Worm (Caenorhabditis elegans) whole organism, early embryonic: ENCODE measurements around the gene T24B8.7.

Source experiments
- F13C5.2 ChIP-seq: sonication (generic microtip); optimal IDR thresholded peaks from 2 replicates; lab custom pipeline; 2017; ENCODE audit warnings: mild to moderate bottlenecking, missing genetic modification characterization, inconsistent platforms, missing compliant biosample characterization
- aly-1 ChIP-seq: sonication (generic microtip); optimal IDR thresholded peaks from 2 replicates; lab custom pipeline; 2016; ENCODE audit warnings: missing genetic modification characterization, missing compliant biosample characterization
- ama-1 ChIP-seq: fragments of 150-350 bp; optimal IDR thresholded peaks from 2 replicates; lab custom pipeline; 2014
- ceh-36 ChIP-seq: sonication (generic microtip); optimal IDR thresholded peaks from 2 replicates; lab custom pipeline; 2016; ENCODE audit warnings: missing genetic modification characterization, inconsistent platforms, missing compliant biosample characterization
- ets-7 ChIP-seq: sonication (generic microtip); optimal IDR thresholded peaks from 2 replicates; lab custom pipeline; 2016; ENCODE audit warnings: missing genotype, missing genetic modification characterization, missing compliant biosample characterization
- flt-1 ChIP-seq: fragments of 200-800 bp; sonication (Bioruptor generic); IDR thresholded peaks from 2 replicates; pipeline ENCODE4 v1.3.6; 2022; ENCODE audit warnings: missing genetic modification characterization, missing compliant biosample characterization
- hnd-1 ChIP-seq: sonication (generic microtip); optimal IDR thresholded peaks from 2 replicates; lab custom pipeline; 2016; ENCODE audit warnings: missing genetic modification characterization, missing compliant biosample characterization
- pes-1 ChIP-seq: fragments of 200-800 bp; sonication (Bioruptor generic); IDR thresholded peaks from 2 replicates; pipeline ENCODE4 v1.3.6; 2022; ENCODE audit warnings: missing genetic modification reagents, missing genetic modification characterization, missing compliant biosample characterization
- scrt-1 ChIP-seq: fragments of 200-800 bp; sonication (Bioruptor generic); IDR thresholded peaks from 2 replicates; pipeline ENCODE4 v1.3.6; 2022; ENCODE audit warnings: missing genetic modification characterization, missing compliant biosample characterization
- tbx-37 ChIP-seq: fragments of 200-800 bp; sonication (Bioruptor generic); conservative IDR thresholded peaks from 2 replicates; pipeline ENCODE4 v1.3.6; 2022; ENCODE audit warnings: missing genetic modification reagents, missing genetic modification characterization, missing compliant biosample characterization
- tra-4 ChIP-seq: sonication (generic microtip); optimal IDR thresholded peaks from 2 replicates; lab custom pipeline; 2017; ENCODE audit warnings: missing genetic modification characterization, missing compliant biosample characterization

ce11 chrII:9093584-9093983 lies 40.1 kb upstream of the T24B8.7 start, which contains the start of gene C07H4.1:
- no peak for TF ChIP-seq ets-7
- TF ChIP-seq F13C5.2 (tag; lab: Kevin White, UChicago), result no peak
- no peak for TF ChIP-seq ama-1
- no peak for TF ChIP-seq aly-1 (tag; lab: Kevin White, UChicago)
- no peak for TF ChIP-seq flt-1
- TF ChIP-seq tra-4 (tag; lab: Kevin White, UChicago), result no peak
- no peak for TF ChIP-seq pes-1 (GFP tag; lab: Robert Waterston, UW)
- no peak for TF ChIP-seq hnd-1 (tag; lab: Kevin White, UChicago)
- no peak for TF ChIP-seq ceh-36
- TF ChIP-seq scrt-1, result no peak
- no peak for TF ChIP-seq tbx-37 (GFP tag; lab: Robert Waterston, UW)
